Worm (Caenorhabditis elegans) whole organism, L4 larva: ENCODE data around the gene ppm-2.
A peak's percentile ranks its signal among the peaks of the same experiment; 100 is the strongest.

ENCODE experiments used
- D1046.2 ChIP-seq: fragments of 200-800 bp; sonication (Bioruptor generic); IDR thresholded peaks from 2 replicates; pipeline ENCODE4 v1.3.6; 2022; ENCODE audit warnings: missing genetic modification characterization, missing compliant biosample characterization
- F26F4.8 ChIP-seq: fragments of 200-800 bp; sonication (Bioruptor generic); conservative IDR thresholded peaks from 2 replicates; pipeline ENCODE4 v1.3.6; 2022; ENCODE audit warnings: missing genetic modification characterization, missing compliant biosample characterization
- T20F7.1 ChIP-seq: fragments of 200-800 bp; sonication (Bioruptor generic); optimal IDR thresholded peaks from 2 replicates; lab custom pipeline; 2018; ENCODE audit warnings: mild to moderate bottlenecking, missing genetic modification characterization, missing compliant biosample characterization
- aha-1 ChIP-seq: fragments of 150-350 bp; peaks from one replicate; lab custom pipeline; 2014; ENCODE audit warnings: missing biosample characterization, missing genetic modification characterization
- ama-1 ChIP-seq: fragments of 150-350 bp; optimal IDR thresholded peaks from 2 replicates; lab custom pipeline; 2014; ENCODE audit warnings: inconsistent platforms, mixed read lengths
- attf-4 ChIP-seq: sonication (generic microtip); optimal IDR thresholded peaks from 3 replicates; lab custom pipeline; 2017; ENCODE audit warnings: missing biosample characterization, missing genetic modification characterization
- ceh-44 ChIP-seq: fragments of 200-800 bp; sonication (Bioruptor generic); IDR thresholded peaks from 2 replicates; pipeline ENCODE4 v1.3.6; 2022; ENCODE audit warnings: missing genetic modification reagents, missing genetic modification characterization, missing compliant biosample characterization
- ctbp-1 ChIP-seq: fragments of 200-800 bp; sonication (Bioruptor generic); IDR thresholded peaks from 2 replicates; pipeline ENCODE4 v1.3.6; 2022; ENCODE audit warnings: missing genetic modification reagents, missing genetic modification characterization, missing compliant biosample characterization
- daf-16 ChIP-seq, 3 experiments: sonication (generic microtip); optimal IDR thresholded peaks; 2 replicates each; lab custom pipeline; 2016 to 2017; ENCODE audit warnings: missing genetic modification characterization in 3 of 3, missing genetic modification reagents in 3 of 3, mild to moderate bottlenecking in 2 of 3, missing compliant biosample characterization in 2 of 3, missing biosample characterization in 1 of 3, moderate library complexity in 1 of 3
- daf-19 ChIP-seq: fragments of 200-800 bp; sonication (Bioruptor generic); conservative IDR thresholded peaks from 2 replicates; pipeline ENCODE4 v1.3.6; 2022; ENCODE audit warnings: missing genetic modification characterization, missing compliant biosample characterization
- dmd-6 ChIP-seq: fragments of 200-800 bp; sonication (Bioruptor generic); IDR thresholded peaks from 2 replicates; pipeline ENCODE4 v1.3.6; 2022; ENCODE audit warnings: missing genetic modification reagents, missing genetic modification characterization, missing compliant biosample characterization
- dmd-9 ChIP-seq: fragments of 200-800 bp; sonication (Bioruptor generic); IDR thresholded peaks from 2 replicates; pipeline ENCODE4 v1.3.6; 2022; ENCODE audit warnings: missing genetic modification reagents, missing genetic modification characterization, missing compliant biosample characterization
- dpl-1 ChIP-seq: fragments of 150-350 bp; optimal IDR thresholded peaks from 2 replicates; lab custom pipeline; 2014; ENCODE audit warnings: missing biosample characterization, missing genetic modification reagents, missing genetic modification characterization
- duxl-1 ChIP-seq: sonication (generic microtip); optimal IDR thresholded peaks from 2 replicates; lab custom pipeline; 2016; ENCODE audit warnings: mild to moderate bottlenecking, missing genetic modification characterization, moderate library complexity, missing compliant biosample characterization; ENCODE audit not compliant: poor library complexity
- egl-27 ChIP-seq: sonication (generic microtip); optimal IDR thresholded peaks from 3 replicates; lab custom pipeline; 2017; ENCODE audit warnings: missing biosample characterization, missing genetic modification reagents, missing genetic modification characterization
- fos-1 ChIP-seq: fragments of 150-350 bp; optimal IDR thresholded peaks from 2 replicates; lab custom pipeline; 2014; ENCODE audit warnings: missing biosample characterization, missing genetic modification characterization
- hlh-11 ChIP-seq: fragments of 200-800 bp; sonication (Bioruptor generic); optimal IDR thresholded peaks from 2 replicates; lab custom pipeline; 2018; ENCODE audit warnings: mild to moderate bottlenecking, missing genetic modification characterization, missing compliant biosample characterization
- hmg-1.1 ChIP-seq: fragments of 200-800 bp; sonication (Bioruptor generic); IDR thresholded peaks from 2 replicates; pipeline ENCODE4 v1.3.6; 2022; ENCODE audit warnings: missing genetic modification reagents, missing genetic modification characterization, missing compliant biosample characterization
- jun-1 ChIP-seq: fragments of 150-350 bp; optimal IDR thresholded peaks from 2 replicates; lab custom pipeline; 2014; ENCODE audit warnings: missing biosample characterization, missing genetic modification reagents, missing genetic modification characterization
- lim-7 ChIP-seq: fragments of 200-800 bp; sonication (Bioruptor generic); IDR thresholded peaks from 2 replicates; pipeline ENCODE4 v1.3.6; 2022; ENCODE audit warnings: missing genetic modification characterization, missing compliant biosample characterization
- lin-15B ChIP-seq: fragments of 150-350 bp; sonication (generic microtip); optimal IDR thresholded peaks from 3 replicates; lab custom pipeline; 2014; ENCODE audit warnings: missing biosample characterization, missing genetic modification characterization
- madf-5 ChIP-seq, 2 experiments: fragments of 200-800 bp; sonication (Bioruptor generic); IDR thresholded peaks; 2 replicates each; pipeline ENCODE4 v1.3.6; 2022; ENCODE audit warnings: missing compliant biosample characterization in 2 of 2, missing genetic modification characterization in 2 of 2
- madf-9 ChIP-seq: fragments of 200-800 bp; sonication (Bioruptor generic); conservative IDR thresholded peaks from 2 replicates; pipeline ENCODE4 v1.3.6; 2022; ENCODE audit warnings: missing genetic modification reagents, missing genetic modification characterization, missing compliant biosample characterization
- mdt-29 ChIP-seq: fragments of 200-800 bp; sonication (Bioruptor generic); IDR thresholded peaks from 2 replicates; pipeline ENCODE4 v1.3.6; 2022; ENCODE audit warnings: missing genetic modification reagents, missing genetic modification characterization, missing compliant biosample characterization
- mes-2 ChIP-seq: sonication (generic microtip); optimal IDR thresholded peaks from 2 replicates; lab custom pipeline; 2016; ENCODE audit warnings: missing genotype, mild to moderate bottlenecking, missing genetic modification characterization, missing compliant biosample characterization; ENCODE audit not compliant: poor library complexity, severe bottlenecking
- nhr-10 ChIP-seq: fragments of 150-350 bp; optimal IDR thresholded peaks from 2 replicates; lab custom pipeline; 2014; ENCODE audit warnings: missing biosample characterization, missing genetic modification characterization
- nhr-111 ChIP-seq: fragments of 200-800 bp; sonication (Bioruptor generic); optimal IDR thresholded peaks from 2 replicates; lab custom pipeline; 2018; ENCODE audit warnings: mild to moderate bottlenecking, missing genetic modification characterization, missing compliant biosample characterization
- nhr-25 ChIP-seq: sonication (generic microtip); optimal IDR thresholded peaks from 2 replicates; lab custom pipeline; 2017; ENCODE audit warnings: missing genetic modification characterization, mild to moderate bottlenecking, missing compliant biosample characterization, antibody characterized with exemption, moderate library complexity, borderline replicate concordance; ENCODE audit not compliant: insufficient read depth
- nhr-41 ChIP-seq: fragments of 200-800 bp; sonication (Bioruptor generic); IDR thresholded peaks from 2 replicates; pipeline ENCODE4 v1.3.6; 2022; ENCODE audit warnings: missing genetic modification reagents, missing genetic modification characterization, missing compliant biosample characterization
- nhr-42 ChIP-seq: fragments of 200-800 bp; sonication (Bioruptor generic); IDR thresholded peaks from 2 replicates; pipeline ENCODE4 v1.3.6; 2022; ENCODE audit warnings: missing genetic modification characterization, missing compliant biosample characterization
- nhr-48 ChIP-seq: sonication (generic microtip); optimal IDR thresholded peaks from 2 replicates; lab custom pipeline; 2016; ENCODE audit warnings: mild to moderate bottlenecking, missing genetic modification characterization, missing compliant biosample characterization
- nhr-6 ChIP-seq: fragments of 150-350 bp; optimal IDR thresholded peaks from 2 replicates; lab custom pipeline; 2014; ENCODE audit warnings: missing biosample characterization, missing genetic modification characterization
- nhr-76 ChIP-seq: fragments of 150-350 bp; optimal IDR thresholded peaks from 2 replicates; lab custom pipeline; 2014; ENCODE audit warnings: missing biosample characterization, missing genetic modification characterization
- nhr-77 ChIP-seq: fragments of 150-350 bp; optimal IDR thresholded peaks from 2 replicates; lab custom pipeline; 2014; ENCODE audit warnings: missing biosample characterization, missing genetic modification characterization
- pha-4 ChIP-seq, 2 experiments: fragments of 150-350 bp in 1 of 2; fragments of 200-800 bp in 1 of 2; sonication (Bioruptor generic) in 1 of 2; IDR thresholded peaks in 1 of 2; optimal IDR thresholded peaks in 1 of 2; 2 replicates each; pipeline versions ENCODE4 v1.3.6 to Lab custom; 2014 to 2022; ENCODE audit warnings: missing genetic modification characterization in 2 of 2, missing genetic modification reagents in 2 of 2, missing biosample characterization in 1 of 2, missing compliant biosample characterization in 1 of 2
- rbr-2 ChIP-seq: sonication (generic microtip); optimal IDR thresholded peaks from 2 replicates; lab custom pipeline; 2016; ENCODE audit warnings: missing genotype, missing genetic modification characterization, missing compliant biosample characterization
- saeg-2 ChIP-seq: fragments of 200-800 bp; sonication (Bioruptor generic); IDR thresholded peaks from 2 replicates; pipeline ENCODE4 v1.3.6; 2022; ENCODE audit warnings: missing genetic modification reagents, missing genetic modification characterization, missing compliant biosample characterization
- skn-1 ChIP-seq: fragments of 150-350 bp; optimal IDR thresholded peaks from 2 replicates; lab custom pipeline; 2014; ENCODE audit warnings: missing biosample characterization, missing genetic modification characterization
- unc-130 ChIP-seq: sonication (generic microtip); optimal IDR thresholded peaks from 2 replicates; lab custom pipeline; 2016; ENCODE audit warnings: missing genetic modification reagents, missing genetic modification characterization, missing compliant biosample characterization
- unc-39 ChIP-seq: sonication (generic microtip); optimal IDR thresholded peaks from 2 replicates; lab custom pipeline; 2017; ENCODE audit warnings: missing biosample characterization, missing genetic modification characterization
- unc-62 ChIP-seq, 3 experiments: fragments of 150-350 bp in 1 of 3; sonication (generic microtip); optimal IDR thresholded peaks in 2 of 3; peaks in 1 of 3; 1 replicate in 1 of 3; 2 replicates in 2 of 3; lab custom pipeline; 2014 to 2017; ENCODE audit warnings: missing biosample characterization in 3 of 3, missing genetic modification characterization in 3 of 3, missing genetic modification reagents in 3 of 3, missing genotype in 1 of 3
- vab-7 ChIP-seq: fragments of 200-800 bp; sonication (Bioruptor generic); IDR thresholded peaks from 2 replicates; pipeline ENCODE4 v1.3.6; 2022; ENCODE audit warnings: missing genetic modification reagents, missing genetic modification characterization, missing compliant biosample characterization
- zag-1 ChIP-seq: fragments of 150-350 bp; optimal IDR thresholded peaks from 2 replicates; lab custom pipeline; 2014; ENCODE audit warnings: missing biosample characterization, missing genetic modification characterization
- zfp-2 ChIP-seq: sonication (generic microtip); optimal IDR thresholded peaks from 2 replicates; lab custom pipeline; 2016; ENCODE audit warnings: mild to moderate bottlenecking, missing genetic modification characterization, missing compliant biosample characterization
- zfp-3 ChIP-seq: fragments of 200-800 bp; sonication (Bioruptor generic); conservative IDR thresholded peaks from 2 replicates; pipeline ENCODE4 v1.3.6; 2022; ENCODE audit warnings: missing genetic modification reagents, missing genetic modification characterization, missing compliant biosample characterization
- zip-2 ChIP-seq: fragments of 150-350 bp; optimal IDR thresholded peaks from 2 replicates; lab custom pipeline; 2014; ENCODE audit warnings: missing biosample characterization, missing genetic modification characterization

The ppm-2 gene

ce11 chrIII:4601286-4601685 lies 49.0 kb upstream of the ppm-2 start:
- TF ChIP-seq rbr-2 (tag; lab: Kevin White, UChicago), result no peak
- TF ChIP-seq nhr-10 (tag; lab: Kevin White, UChicago), result no peak
- TF ChIP-seq fos-1 (tag; lab: Kevin White, UChicago), result no peak
- peak in 1 of 2 experiments; percentile 95 for TF ChIP-seq unc-62 (GFP tag; optimal IDR thresholded peaks at IDR 0.05 in 1 of 2; lab: Kevin White, UChicago)
- no peak for TF ChIP-seq unc-62 (tag; optimal IDR thresholded peaks at IDR 0.05; lab: Kevin White, UChicago)
- no peak for TF ChIP-seq mdt-29 (GFP tag; lab: Robert Waterston, UW)
- no peak for TF ChIP-seq nhr-111 (GFP tag; lab: Kevin White, UChicago)
- no peak for TF ChIP-seq nhr-6 (tag; lab: Kevin White, UChicago)
- TF ChIP-seq saeg-2, result no peak
- TF ChIP-seq pha-4 (GFP tag; IDR thresholded peaks at IDR 0.05; lab: Robert Waterston, UW), result no peak
- no peak for TF ChIP-seq pha-4 (tag; optimal IDR thresholded peaks at IDR 0.05; lab: Kevin White, UChicago)
- no peak for TF ChIP-seq zag-1 (tag; lab: Kevin White, UChicago)
- no peak for TF ChIP-seq jun-1
- TF ChIP-seq lin-15B (tag; lab: Kevin White, UChicago), result no peak
- TF ChIP-seq nhr-48 (tag; lab: Kevin White, UChicago), result no peak
- TF ChIP-seq nhr-41 (GFP tag; lab: Robert Waterston, UW), result no peak
- peak; percentile 74 for TF ChIP-seq aha-1 (tag; lab: Kevin White, UChicago)
- no peak for TF ChIP-seq ctbp-1 (GFP tag; lab: Robert Waterston, UW)
- no peak for TF ChIP-seq unc-130 (GFP tag; lab: Kevin White, UChicago)

ce11 chrIII:4603837-4604236 lies 46.5 kb upstream of the ppm-2 start:
- no peak for TF ChIP-seq mes-2 (tag; lab: Kevin White, UChicago)
- no peak for TF ChIP-seq nhr-42
- no peak for TF ChIP-seq nhr-41 (GFP tag; lab: Robert Waterston, UW)
- TF ChIP-seq zip-2 (tag; lab: Kevin White, UChicago), result no peak
- TF ChIP-seq zfp-3, result no peak
- TF ChIP-seq vab-7 (GFP tag; lab: Robert Waterston, UW), result no peak
- TF ChIP-seq ceh-44 (GFP tag; lab: Robert Waterston, UW), result no peak
- TF ChIP-seq nhr-76 (tag; lab: Kevin White, UChicago), result no peak
- no peak for TF ChIP-seq daf-19 (GFP tag; lab: Robert Waterston, UW)
- TF ChIP-seq rbr-2 (tag; lab: Kevin White, UChicago), result no peak
- TF ChIP-seq D1046.2 (GFP tag; lab: Robert Waterston, UW), result no peak
- no peak for TF ChIP-seq lim-7 (GFP tag; lab: Robert Waterston, UW)
- TF ChIP-seq, all 104 proteins: peak for 0

ce11 chrIII:4612334-4612953 lies 37.9 kb upstream of the ppm-2 start, which contains the start of gene sel-2:
Gene sel-2 (minus strand): TSS chrIII:4612384.
- TF ChIP-seq madf-9 (GFP tag; lab: Robert Waterston, UW) (no peak), unc-39 (tag; lab: Kevin White, UChicago) (no peak), zfp-2 (tag; lab: Kevin White, UChicago) (no peak), dpl-1 (GFP tag; lab: Kevin White, UChicago) (no peak), egl-27 (tag; lab: Kevin White, UChicago) (no peak), nhr-25 (tag; lab: Kevin White, UChicago) (no peak), T20F7.1 (no peak), nhr-41 (GFP tag; lab: Robert Waterston, UW) (no peak), dmd-6 (GFP tag; lab: Robert Waterston, UW) (no peak), fos-1 (tag; lab: Kevin White, UChicago) (no peak), daf-16 (GFP tag; optimal IDR thresholded peaks at IDR 0.05; lab: Kevin White, UChicago) (no peak), daf-16 (tag; optimal IDR thresholded peaks at IDR 0.05; lab: Kevin White, UChicago) (peak; percentile 60), unc-130 (GFP tag; lab: Kevin White, UChicago) (no peak), ama-1 (no peak), attf-4 (tag; lab: Kevin White, UChicago) (no peak), zfp-3 (no peak), F26F4.8 (GFP tag; lab: Robert Waterston, UW) (no peak), duxl-1 (tag; lab: Kevin White, UChicago) (no peak), hmg-1.1 (GFP tag; lab: Robert Waterston, UW) (no peak), skn-1 (tag; lab: Kevin White, UChicago) (no peak), hlh-11 (no peak), madf-5 (GFP tag; IDR thresholded peaks at IDR 0.05; lab: Robert Waterston, UW) (no peak), D1046.2 (GFP tag; lab: Robert Waterston, UW) (no peak), nhr-77 (tag; lab: Kevin White, UChicago) (no peak), dmd-9 (GFP tag; lab: Robert Waterston, UW) (no peak)
